Worm (Caenorhabditis elegans) whole organism, late embryonic: ENCODE results near the gene F26D11.12.
A peak's percentile ranks its signal among the peaks of the same experiment; 100 is the strongest.

Experiments
- C08G9.2 ChIP-seq: sonication (generic microtip); optimal IDR thresholded peaks from 2 replicates; lab custom pipeline; 2016; ENCODE audit warnings: mild to moderate bottlenecking, missing genetic modification characterization, moderate library complexity, missing compliant biosample characterization
- F13H6.1 ChIP-seq: sonication (generic microtip); optimal IDR thresholded peaks from 2 replicates; lab custom pipeline; 2016; ENCODE audit warnings: missing genetic modification characterization, missing compliant biosample characterization
- K02D7.2 ChIP-seq: sonication (generic microtip); optimal IDR thresholded peaks from 2 replicates; lab custom pipeline; 2017; ENCODE audit warnings: mild to moderate bottlenecking, missing genetic modification characterization, missing compliant biosample characterization
- K09A11.1 ChIP-seq: sonication (generic microtip); optimal IDR thresholded peaks from 2 replicates; lab custom pipeline; 2017; ENCODE audit warnings: antibody characterized with exemption, mild to moderate bottlenecking, missing genetic modification characterization, missing compliant biosample characterization; ENCODE audit not compliant: insufficient read depth
- ama-1 ChIP-seq: fragments of 150-350 bp; optimal IDR thresholded peaks from 2 replicates; lab custom pipeline; 2014
- ceh-14 ChIP-seq: sonication (generic microtip); optimal IDR thresholded peaks from 2 replicates; lab custom pipeline; 2016; ENCODE audit warnings: missing genotype, missing genetic modification characterization, missing compliant biosample characterization
- ceh-18 ChIP-seq: sonication (generic microtip); optimal IDR thresholded peaks from 2 replicates; lab custom pipeline; 2016; ENCODE audit warnings: missing genetic modification characterization, missing compliant biosample characterization
- ceh-19 ChIP-seq: fragments of 200-800 bp; sonication (Bioruptor generic); optimal IDR thresholded peaks from 2 replicates; lab custom pipeline; 2018; ENCODE audit warnings: mild to moderate bottlenecking, missing genetic modification characterization, missing compliant biosample characterization
- ceh-24 ChIP-seq: sonication (generic microtip); optimal IDR thresholded peaks from 2 replicates; lab custom pipeline; 2016; ENCODE audit warnings: mild to moderate bottlenecking, missing genetic modification characterization, missing compliant biosample characterization
- ceh-30 ChIP-seq: fragments of 150-350 bp; optimal IDR thresholded peaks from 2 replicates; lab custom pipeline; 2014; ENCODE audit warnings: missing biosample characterization, missing genetic modification characterization
- ceh-31 ChIP-seq: sonication (generic microtip); optimal IDR thresholded peaks from 2 replicates; lab custom pipeline; 2016; ENCODE audit warnings: missing genetic modification characterization, missing compliant biosample characterization
- ceh-34 ChIP-seq: sonication (generic microtip); optimal IDR thresholded peaks from 2 replicates; lab custom pipeline; 2016; ENCODE audit warnings: mild to moderate bottlenecking, missing genetic modification characterization, missing compliant biosample characterization
- ceh-45 ChIP-seq: fragments of 200-800 bp; sonication (Bioruptor generic); IDR thresholded peaks from 2 replicates; pipeline ENCODE4 v1.3.6; 2022; ENCODE audit warnings: missing genetic modification reagents, missing genetic modification characterization, missing compliant biosample characterization
- ceh-48 ChIP-seq: sonication (generic microtip); optimal IDR thresholded peaks from 2 replicates; lab custom pipeline; 2016; ENCODE audit warnings: missing genetic modification characterization, inconsistent platforms, missing compliant biosample characterization
- ceh-6 ChIP-seq: fragments of 200-800 bp; sonication (Bioruptor generic); optimal IDR thresholded peaks from 2 replicates; lab custom pipeline; 2018; ENCODE audit warnings: mild to moderate bottlenecking, missing genetic modification characterization, missing compliant biosample characterization
- che-1 ChIP-seq: sonication (generic microtip); optimal IDR thresholded peaks from 2 replicates; lab custom pipeline; 2016; ENCODE audit warnings: mild to moderate bottlenecking, missing genetic modification characterization, missing compliant biosample characterization
- dmd-4 ChIP-seq: sonication (generic microtip); optimal IDR thresholded peaks from 2 replicates; lab custom pipeline; 2016; ENCODE audit warnings: borderline replicate concordance, missing genetic modification characterization, missing compliant biosample characterization
- elt-2 ChIP-seq: sonication (generic microtip); optimal IDR thresholded peaks from 2 replicates; lab custom pipeline; 2016; ENCODE audit warnings: missing genetic modification reagents, missing genetic modification characterization, missing compliant biosample characterization
- ets-4 ChIP-seq: sonication (generic microtip); optimal IDR thresholded peaks from 2 replicates; lab custom pipeline; 2016; ENCODE audit warnings: missing genetic modification characterization, missing compliant biosample characterization
- fkh-6 ChIP-seq: sonication (generic microtip); optimal IDR thresholded peaks from 2 replicates; lab custom pipeline; 2016; ENCODE audit warnings: missing genetic modification characterization, missing compliant biosample characterization
- gmeb-2 ChIP-seq: sonication (generic microtip); optimal IDR thresholded peaks from 2 replicates; lab custom pipeline; 2016; ENCODE audit warnings: missing genetic modification characterization, inconsistent platforms, missing compliant biosample characterization
- hlh-13 ChIP-seq: fragments of 200-800 bp; sonication (Bioruptor generic); optimal IDR thresholded peaks from 2 replicates; lab custom pipeline; 2018; ENCODE audit warnings: mild to moderate bottlenecking, missing genetic modification characterization, missing compliant biosample characterization
- hlh-30 ChIP-seq: sonication (generic microtip); optimal IDR thresholded peaks from 2 replicates; lab custom pipeline; 2017; ENCODE audit warnings: antibody characterized with exemption, missing genetic modification characterization, missing compliant biosample characterization; ENCODE audit not compliant: insufficient read depth
- hlh-6 ChIP-seq: sonication (generic microtip); optimal IDR thresholded peaks from 2 replicates; lab custom pipeline; 2016; ENCODE audit warnings: missing genotype, missing genetic modification characterization, missing compliant biosample characterization
- hlh-8 ChIP-seq: sonication (generic microtip); optimal IDR thresholded peaks from 2 replicates; lab custom pipeline; 2016; ENCODE audit warnings: missing genotype, missing genetic modification characterization, missing compliant biosample characterization
- lin-11 ChIP-seq: fragments of 200-800 bp; sonication (Bioruptor generic); optimal IDR thresholded peaks from 2 replicates; lab custom pipeline; 2018; ENCODE audit warnings: mild to moderate bottlenecking, missing genetic modification characterization, missing compliant biosample characterization
- madf-2 ChIP-seq: sonication (generic microtip); optimal IDR thresholded peaks from 2 replicates; lab custom pipeline; 2017; ENCODE audit warnings: missing genetic modification characterization, missing compliant biosample characterization
- mec-3 ChIP-seq: sonication (generic microtip); optimal IDR thresholded peaks from 2 replicates; lab custom pipeline; 2016; ENCODE audit warnings: borderline replicate concordance, missing genetic modification characterization, missing compliant biosample characterization
- nfya-1 ChIP-seq: sonication (generic microtip); optimal IDR thresholded peaks from 2 replicates; lab custom pipeline; 2017; ENCODE audit warnings: missing genetic modification characterization, mild to moderate bottlenecking, missing compliant biosample characterization, antibody characterized with exemption, moderate library complexity
- nhr-11 ChIP-seq: fragments of 150-350 bp; optimal IDR thresholded peaks from 2 replicates; lab custom pipeline; 2014; ENCODE audit warnings: missing biosample characterization, missing genetic modification characterization
- odd-2 ChIP-seq: sonication (generic microtip); optimal IDR thresholded peaks from 2 replicates; lab custom pipeline; 2017; ENCODE audit warnings: antibody characterized with exemption, mild to moderate bottlenecking, missing genetic modification characterization, missing compliant biosample characterization
- pag-3 ChIP-seq: sonication (generic microtip); optimal IDR thresholded peaks from 2 replicates; lab custom pipeline; 2016; ENCODE audit warnings: missing compliant biosample characterization, missing genetic modification characterization, borderline replicate concordance
- pat-9 ChIP-seq: fragments of 200-800 bp; sonication (Bioruptor generic); optimal IDR thresholded peaks from 2 replicates; lab custom pipeline; 2018; ENCODE audit warnings: mild to moderate bottlenecking, missing genetic modification characterization, moderate library complexity, missing compliant biosample characterization
- pax-1 ChIP-seq: fragments of 150-350 bp; optimal IDR thresholded peaks from 2 replicates; lab custom pipeline; 2014; ENCODE audit warnings: missing biosample characterization, missing genetic modification characterization
- pqm-1 ChIP-seq: sonication (generic microtip); optimal IDR thresholded peaks from 2 replicates; lab custom pipeline; 2016; ENCODE audit warnings: missing genetic modification characterization, missing compliant biosample characterization
- pros-1 ChIP-seq: fragments of 150-350 bp; optimal IDR thresholded peaks from 2 replicates; lab custom pipeline; 2014; ENCODE audit warnings: missing biosample characterization, missing genetic modification reagents, missing genetic modification characterization
- tbx-2 ChIP-seq: sonication (generic microtip); optimal IDR thresholded peaks from 2 replicates; lab custom pipeline; 2016; ENCODE audit warnings: missing genetic modification characterization, missing compliant biosample characterization
- ttx-3 ChIP-seq: sonication (generic microtip); optimal IDR thresholded peaks from 2 replicates; lab custom pipeline; 2016; ENCODE audit warnings: missing genetic modification reagents, missing genetic modification characterization, missing compliant biosample characterization
- unc-42 ChIP-seq: sonication (generic microtip); optimal IDR thresholded peaks from 2 replicates; lab custom pipeline; 2016; ENCODE audit warnings: missing genotype, missing genetic modification characterization, missing compliant biosample characterization
- unc-86 ChIP-seq: sonication (generic microtip); optimal IDR thresholded peaks from 2 replicates; lab custom pipeline; 2016; ENCODE audit warnings: missing genetic modification characterization, missing compliant biosample characterization

Gene F26D11.12

ce11 chrV:7978798-7979197 lies 23.7 kb upstream of the F26D11.12 start (continued):
- TF ChIP-seq ceh-14 (no peak), C08G9.2 (tag; lab: Kevin White, UChicago) (no peak), ets-4 (tag; lab: Kevin White, UChicago) (no peak), ceh-6 (GFP tag; lab: Kevin White, UChicago) (no peak), ceh-45 (GFP tag; lab: Robert Waterston, UW) (no peak), pros-1 (tag; lab: Kevin White, UChicago) (no peak), K09A11.1 (tag; lab: Kevin White, UChicago) (no peak), pat-9 (no peak), madf-2 (tag; lab: Kevin White, UChicago) (peak; percentile 26), elt-2 (peak; percentile 12), ttx-3 (tag; lab: Kevin White, UChicago) (no peak), lin-11 (tag; lab: Kevin White, UChicago) (no peak), ceh-31 (tag; lab: Kevin White, UChicago) (peak; percentile 39), F13H6.1 (no peak), fkh-6 (tag; lab: Kevin White, UChicago) (no peak), nfya-1 (tag; lab: Kevin White, UChicago) (peak; percentile 48), pag-3 (tag; lab: Kevin White, UChicago) (no peak), hlh-6 (tag; lab: Kevin White, UChicago) (peak; percentile 28), hlh-8 (tag; lab: Kevin White, UChicago) (no peak), ceh-34 (tag; lab: Kevin White, UChicago) (peak; percentile 14), ceh-48 (no peak), ceh-30 (no peak), ama-1 (lab: Kevin White, UChicago) (no peak), hlh-13 (GFP tag; lab: Kevin White, UChicago) (no peak), ceh-18 (tag; lab: Kevin White, UChicago) (peak; percentile 11), gmeb-2 (tag; lab: Kevin White, UChicago) (no peak), odd-2 (tag; lab: Kevin White, UChicago) (no peak)

ce11 chrV:7977701-7978461 lies 22.8 kb upstream of the F26D11.12 start, which contains the start of gene let-413:
Gene let-413, minus strand, starts transcription at chrV:7977776.
- TF ChIP-seq unc-86 (tag; lab: Kevin White, UChicago) (no peak), F13H6.1 (no peak), hlh-30 (tag; lab: Kevin White, UChicago) (no peak), ttx-3 (tag; lab: Kevin White, UChicago) (no peak), ceh-48 (no peak), elt-2 (peak; percentile 56), pqm-1 (tag; lab: Kevin White, UChicago) (peak; percentile 1), nhr-11 (tag; lab: Kevin White, UChicago) (no peak), ceh-24 (tag; lab: Kevin White, UChicago) (no peak), ceh-19 (no peak), ceh-18 (tag; lab: Kevin White, UChicago) (no peak), dmd-4 (tag; lab: Kevin White, UChicago) (peak; percentile 26), pax-1 (no peak), tbx-2 (tag; lab: Kevin White, UChicago) (no peak), pat-9 (no peak), unc-42 (peak; percentile 20)

- TF ChIP-seq pros-1 (tag; lab: Kevin White, UChicago) (no peak), che-1 (tag; lab: Kevin White, UChicago) (no peak), ceh-30 (no peak), K02D7.2 (tag; lab: Kevin White, UChicago) (no peak), mec-3 (no peak), pat-9 (no peak)
- TF ChIP-seq, all 69 proteins: peak for 0
Measured at ce11 chrV:7971376-7971775, 16.3 kb upstream of the F26D11.12 start.
